Worm (Caenorhabditis elegans): ENCODE results near the gene C50E3.15.

Gene C50E3.15

DNA sequence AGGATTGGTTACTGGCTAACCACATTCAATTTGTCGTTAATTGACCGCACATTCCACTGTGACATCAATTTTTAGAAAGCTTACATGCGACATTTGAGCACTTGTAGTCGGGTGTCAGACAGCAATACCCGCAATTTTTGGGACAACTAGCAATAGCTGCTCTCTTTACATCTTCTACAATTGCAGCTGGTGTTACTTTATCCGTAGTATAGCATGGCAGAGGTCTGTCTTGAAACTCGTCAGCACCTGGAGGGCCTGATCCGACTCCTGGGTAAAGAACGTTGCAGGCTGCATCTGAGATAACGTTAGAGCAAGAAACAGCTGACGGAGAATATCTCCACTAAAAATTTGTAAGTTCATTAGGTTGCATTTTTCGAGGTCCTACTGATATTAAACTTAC, 21.1 kb downstream of the C50E3.15 start:
- peak in 1 of 2 experiments; percentile 76 for TF ChIP-seq unc-62 (GFP tag; optimal IDR thresholded peaks at IDR 0.05 in 1 of 2)
- TF ChIP-seq unc-62 (tag; optimal IDR thresholded peaks at IDR 0.05), result no peak
- peak; percentile 78 for TF ChIP-seq aha-1 (tag)
- no peak for TF ChIP-seq gei-8 (GFP tag; optimal IDR thresholded peaks at IDR 0.05)
- TF ChIP-seq jun-1 (tag; optimal IDR thresholded peaks at IDR 0.05), result no peak
- TF ChIP-seq egl-27 (tag; optimal IDR thresholded peaks at IDR 0.05), result no peak
- TF ChIP-seq ceh-62 (tag; optimal IDR thresholded peaks at IDR 0.05), result no peak

DNA sequence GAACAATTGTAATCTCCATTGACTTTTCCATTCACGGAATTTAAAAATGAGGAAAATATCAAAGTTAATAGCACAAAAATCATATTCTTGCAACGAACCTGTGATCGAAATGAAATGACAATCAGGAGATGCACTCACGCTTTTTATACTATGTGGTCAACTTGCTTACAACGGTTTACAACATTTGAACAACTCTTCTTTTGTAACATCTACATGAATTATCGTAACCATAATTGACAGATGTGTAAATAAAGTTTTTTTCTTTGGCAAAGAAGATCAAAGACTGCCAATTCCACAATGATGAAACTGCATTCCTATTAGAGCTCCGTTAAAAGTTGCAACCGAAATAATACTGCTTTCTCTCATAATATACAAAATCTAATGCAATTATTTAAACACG, 21.6 kb downstream of the C50E3.15 start, which contains the start of gene F07C4.10:
F07C4.10 (minus strand) TSS at position 101 of the 400 bp plus-strand sequence.
- no peak for TF ChIP-seq php-3 (GFP tag; IDR thresholded peaks at IDR 0.05)
- no peak for TF ChIP-seq Y75B8A.6 (GFP tag; IDR thresholded peaks at IDR 0.05)
- no peak for TF ChIP-seq unc-39 (tag; optimal IDR thresholded peaks at IDR 0.05)
- TF ChIP-seq ztf-7 (tag; optimal IDR thresholded peaks at IDR 0.05), result no peak
- TF ChIP-seq ceh-62 (tag; optimal IDR thresholded peaks at IDR 0.05), result no peak
- TF ChIP-seq lim-7 (GFP tag; IDR thresholded peaks at IDR 0.05), result no peak
- no peak for TF ChIP-seq nhr-77 (tag; optimal IDR thresholded peaks at IDR 0.05)
- no peak for TF ChIP-seq T20F7.1 (GFP tag; optimal IDR thresholded peaks at IDR 0.05)
- TF ChIP-seq madf-9 (GFP tag; conservative IDR thresholded peaks at IDR 0.05), result no peak
- no peak for TF ChIP-seq F26F4.8 (GFP tag; conservative IDR thresholded peaks at IDR 0.05)
- no peak for TF ChIP-seq F44E2.7 (GFP tag; IDR thresholded peaks at IDR 0.05)
- TF ChIP-seq nhr-48 (tag; optimal IDR thresholded peaks at IDR 0.05), result no peak
- no peak for TF ChIP-seq daf-16 (GFP tag; optimal IDR thresholded peaks at IDR 0.05)
- TF ChIP-seq daf-16 (tag; optimal IDR thresholded peaks at IDR 0.05), result no peak
- no peak for TF ChIP-seq dve-1 (tag; optimal IDR thresholded peaks at IDR 0.05; ENCODE audit: insufficient read depth)
- TF ChIP-seq pqm-1 (tag; optimal IDR thresholded peaks at IDR 0.05), result no peak

DNA sequence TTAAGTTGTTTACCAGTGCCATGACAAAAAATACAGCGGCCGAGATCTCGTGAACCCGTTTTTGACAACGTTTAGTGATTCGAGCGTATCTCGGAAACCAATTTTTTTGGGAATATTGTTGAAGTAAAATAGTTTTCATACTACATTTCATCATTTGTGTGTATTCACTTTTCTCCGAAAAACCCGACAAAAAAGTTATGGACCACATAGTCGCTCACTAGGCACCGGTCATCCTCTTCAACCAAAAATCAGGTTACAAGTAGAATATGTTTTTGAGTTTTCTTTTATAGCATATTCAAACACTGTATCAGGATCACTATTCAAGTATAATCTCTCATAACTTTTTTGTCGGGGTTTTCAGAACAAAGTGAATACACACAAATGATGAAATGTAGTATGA, 23.5 kb downstream of the C50E3.15 start:
- TF ChIP-seq unc-62 (GFP tag; optimal IDR thresholded peaks at IDR 0.05 in 1 of 2), result peak in 1 of 2 experiments; percentile 92
- TF ChIP-seq unc-62 (tag; optimal IDR thresholded peaks at IDR 0.05), result no peak
- TF ChIP-seq nhr-111 (GFP tag; optimal IDR thresholded peaks at IDR 0.05), result no peak

DNA sequence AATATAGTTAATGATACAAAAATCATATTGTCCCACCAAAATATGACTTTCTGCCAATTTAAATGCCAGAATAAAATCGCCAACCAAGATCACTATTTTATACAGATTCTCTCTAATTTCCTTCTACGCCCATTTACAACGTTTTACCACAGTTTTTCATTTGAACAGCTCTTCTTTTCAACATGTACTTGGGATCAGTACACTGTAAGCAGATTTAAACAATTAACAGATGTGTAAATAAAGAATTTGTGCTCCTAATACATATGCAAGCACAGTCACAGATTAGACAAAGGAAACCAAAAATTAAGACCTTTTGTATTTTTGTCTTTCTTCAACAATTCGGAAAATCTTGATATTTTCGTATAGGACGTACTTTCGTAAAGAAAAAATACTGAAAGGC, 25.2 kb downstream of the C50E3.15 start, which contains the start of gene F07C4.11:
F07C4.11 (minus strand) TSS at position 101 of the 400 bp plus-strand sequence.
- no peak for TF ChIP-seq ceh-44 (GFP tag; IDR thresholded peaks at IDR 0.05)
- no peak for TF ChIP-seq rbr-2 (tag; optimal IDR thresholded peaks at IDR 0.05)
- TF ChIP-seq aly-2 (tag; optimal IDR thresholded peaks at IDR 0.05), result no peak
- no peak for TF ChIP-seq zip-2 (tag; optimal IDR thresholded peaks at IDR 0.05)
- TF ChIP-seq nhr-25 (tag; optimal IDR thresholded peaks at IDR 0.05; ENCODE audit: borderline replicate concordance, insufficient read depth), result no peak
- no peak for TF ChIP-seq lin-1 (GFP tag; IDR thresholded peaks at IDR 0.05)
- TF ChIP-seq snpc-1.2 (GFP tag; IDR thresholded peaks at IDR 0.05), result no peak
- TF ChIP-seq saeg-2 (GFP tag; IDR thresholded peaks at IDR 0.05), result no peak
- TF ChIP-seq nhr-10 (tag; optimal IDR thresholded peaks at IDR 0.05), result no peak
- no peak for TF ChIP-seq gei-8 (GFP tag; optimal IDR thresholded peaks at IDR 0.05)

DNA sequence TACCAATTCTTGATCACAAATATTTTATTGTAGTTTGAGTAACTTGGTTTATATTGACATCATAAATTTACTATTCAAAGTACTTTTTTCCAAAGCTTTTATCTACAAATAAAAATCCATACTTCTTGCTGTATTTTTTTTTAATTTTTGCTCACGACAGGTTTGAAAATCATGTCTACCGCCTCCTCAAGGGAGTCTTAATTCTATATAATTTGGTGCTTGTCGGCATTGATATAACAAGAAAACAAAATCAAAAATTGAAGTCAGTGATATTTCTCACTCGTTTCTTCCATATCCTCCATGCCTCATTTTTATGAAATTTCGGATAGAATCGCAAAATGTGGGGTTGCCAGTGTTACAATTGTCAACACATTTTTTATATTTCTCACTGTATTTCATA, 27.2 kb downstream of the C50E3.15 start, which contains the start of gene str-47:
str-47 (plus strand) TSS at position 301 of the 400 bp plus-strand sequence.
- no peak for TF ChIP-seq Y5F2A.4 (GFP tag; optimal IDR thresholded peaks at IDR 0.05)
- no peak for TF ChIP-seq aha-1 (tag)
- TF ChIP-seq ctbp-1 (GFP tag; IDR thresholded peaks at IDR 0.05), result no peak
- TF ChIP-seq dmd-8 (GFP tag; IDR thresholded peaks at IDR 0.05), result no peak
- no peak for TF ChIP-seq hmg-1.1 (GFP tag; IDR thresholded peaks at IDR 0.05)
- TF ChIP-seq hlh-11 (tag; optimal IDR thresholded peaks at IDR 0.05), result no peak
- no peak for TF ChIP-seq F10B5.3 (tag; optimal IDR thresholded peaks at IDR 0.05)
- no peak for TF ChIP-seq nhr-48 (tag; optimal IDR thresholded peaks at IDR 0.05)
- no peak for TF ChIP-seq pqm-1 (tag; optimal IDR thresholded peaks at IDR 0.05)
- TF ChIP-seq ztf-11 (tag; optimal IDR thresholded peaks at IDR 0.05), result no peak
- TF ChIP-seq nhr-237 (tag; optimal IDR thresholded peaks at IDR 0.05), result no peak
- TF ChIP-seq mdl-1 (tag; optimal IDR thresholded peaks at IDR 0.05), result no peak
- no peak for TF ChIP-seq nhr-25 (tag; optimal IDR thresholded peaks at IDR 0.05; ENCODE audit: borderline replicate concordance, insufficient read depth)

Measured in whole organism, L4 larva.